Fruit fly (Drosophila melanogaster): ENCODE results near the gene CG9500.
A peak's percentile ranks its signal among the peaks of the same experiment; 100 is the strongest.

Gene CG9500

DNA sequence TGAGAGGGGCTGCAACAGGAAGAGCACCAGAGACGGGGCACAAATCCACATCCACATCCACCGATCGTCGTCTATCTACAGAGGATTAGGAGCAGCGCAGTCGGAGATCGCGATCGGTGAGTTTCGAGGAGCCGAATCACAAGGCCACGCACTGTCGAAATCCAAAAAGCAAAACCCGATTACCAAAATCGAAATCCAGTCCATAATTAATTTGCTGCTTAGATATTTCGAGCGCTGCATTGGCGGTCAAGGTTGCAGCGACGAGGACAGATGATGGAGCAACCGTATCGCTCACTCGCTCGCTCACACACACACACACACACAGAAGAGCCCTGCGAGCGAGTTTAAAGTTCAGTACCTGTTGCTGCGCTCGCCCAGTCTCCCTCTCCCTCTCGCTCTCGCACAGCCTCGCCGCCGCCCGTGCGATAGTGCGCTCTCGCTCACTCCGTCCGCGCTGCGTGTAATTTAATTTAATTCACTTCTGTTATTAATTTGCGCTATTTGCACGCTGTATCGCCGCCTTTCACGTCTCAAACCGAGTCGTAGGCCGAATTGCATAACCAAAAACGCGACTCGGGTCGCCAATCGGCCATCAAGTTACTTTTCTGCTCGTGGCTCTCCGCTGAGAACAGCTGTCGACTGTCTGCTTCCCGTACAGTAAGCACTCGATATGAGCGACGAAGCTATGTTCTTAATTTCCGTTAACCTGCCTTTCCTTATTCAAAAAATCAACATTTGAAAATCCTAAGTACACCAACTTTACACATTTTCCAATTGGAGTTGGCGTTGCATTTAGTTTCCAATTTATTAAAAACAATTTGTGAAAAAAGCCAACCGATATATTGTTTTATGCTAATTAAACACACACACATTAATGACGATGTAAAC, 18.9 kb downstream of the CG9500 start (continued):
- TF ChIP-seq dmrt11E (tag; optimal IDR thresholded peaks at IDR 0.05): peak; percentile 42
- TF ChIP-seq CG6765 (GFP tag; optimal IDR thresholded peaks at IDR 0.05): no peak
- no peak for TF ChIP-seq CG16779 (GFP tag; IDR thresholded peaks at IDR 0.05)
- TF ChIP-seq vnd (GFP tag; IDR thresholded peaks at IDR 0.05; ENCODE audit: partially characterized antibody): no peak
- TF ChIP-seq CG31388 (GFP tag; optimal IDR thresholded peaks at IDR 0.05): no peak
- TF ChIP-seq Dad (GFP tag; optimal IDR thresholded peaks at IDR 0.05): peak; percentile 41
- TF ChIP-seq sens (GFP tag): peak; percentile 90
- TF ChIP-seq hbn (GFP tag; IDR thresholded peaks at IDR 0.05; ENCODE audit: partially characterized antibody): peak; percentile 19; the same call in 1 of the 2 replicates
- TF ChIP-seq chinmo (GFP tag; IDR thresholded peaks at IDR 0.05; ENCODE audit: partially characterized antibody): peak; percentile 93
- TF ChIP-seq CG15269 (tag; optimal IDR thresholded peaks at IDR 0.05): peak; percentile 49
- TF ChIP-seq Pdp1 (GFP tag; optimal IDR thresholded peaks at IDR 0.05): peak; percentile 54 to 86
- TF ChIP-seq CG11247 (GFP tag; IDR thresholded peaks at IDR 0.05): 0 out of 2 replicates have a peak, but pooled peaks have one; percentile 23
- no peak for TF ChIP-seq Abd-B (GFP tag; optimal IDR thresholded peaks at IDR 0.05)
- peak; percentile 39; the same call in 1 of the 3 replicates for TF ChIP-seq CG7357 (GFP tag; IDR thresholded peaks at IDR 0.05)
- no peak for TF ChIP-seq exex (tag; optimal IDR thresholded peaks at IDR 0.05)
- no peak for TF ChIP-seq ham (GFP tag; IDR thresholded peaks at IDR 0.05)
- peak; percentile 12 for TF ChIP-seq CG4820 (GFP tag; optimal IDR thresholded peaks at IDR 0.05)
- 0 out of 4 replicates have a peak, but pooled peaks have one; percentile 29 for TF ChIP-seq Dll (GFP tag; IDR thresholded peaks at IDR 0.05; ENCODE audit: partially characterized antibody)
- peak; percentile 35 for TF ChIP-seq CHES-1-like (GFP tag; optimal IDR thresholded peaks at IDR 0.05)
- peak; percentile 63 for TF ChIP-seq CG13424 (tag; optimal IDR thresholded peaks at IDR 0.05)
- no peak for TF ChIP-seq sc (optimal IDR thresholded peaks at IDR 0.05)
- TF ChIP-seq sc (GFP tag; optimal IDR thresholded peaks at IDR 0.05): peak; percentile 33
- TF ChIP-seq Ets65A (GFP tag): peak; percentile 91
- no peak for TF ChIP-seq CG8944 (GFP tag; optimal IDR thresholded peaks at IDR 0.05)
- TF ChIP-seq E2f2 (GFP tag; IDR thresholded peaks at IDR 0.05): no peak
- no peak for TF ChIP-seq wek (GFP tag; optimal IDR thresholded peaks at IDR 0.05)
- no peak for TF ChIP-seq CG3407 (GFP tag; optimal IDR thresholded peaks at IDR 0.05)
- TF ChIP-seq Sry-β (GFP tag; optimal IDR thresholded peaks at IDR 0.05): no peak
- TF ChIP-seq HHEX (GFP tag; optimal IDR thresholded peaks at IDR 0.05): peak; percentile 37
- TF ChIP-seq pzg (GFP tag; optimal IDR thresholded peaks at IDR 0.05): no peak
- no peak for TF ChIP-seq stwl (tag; optimal IDR thresholded peaks at IDR 0.05)
- TF ChIP-seq CG11398 (GFP tag; optimal IDR thresholded peaks at IDR 0.05): no peak
- TF ChIP-seq da (GFP tag; optimal IDR thresholded peaks at IDR 0.05): no peak
- no peak for TF ChIP-seq CG12659 (GFP tag; optimal IDR thresholded peaks at IDR 0.05)
- peak; percentile 7 for TF ChIP-seq CG17829 (tag; optimal IDR thresholded peaks at IDR 0.05)
- no peak for TF ChIP-seq Neu2 (GFP tag; optimal IDR thresholded peaks at IDR 0.05; ENCODE audit: borderline replicate concordance)
- TF ChIP-seq pb (GFP tag; optimal IDR thresholded peaks at IDR 0.05): no peak
- TF ChIP-seq CG3847 (GFP tag; IDR thresholded peaks at IDR 0.05): peak; percentile 33; the same call in 1 of the 2 replicates
- peak; percentile 3 to 44 for TF ChIP-seq Hr51 (GFP tag; optimal IDR thresholded peaks at IDR 0.05)
- TF ChIP-seq CG10565 (GFP tag; optimal IDR thresholded peaks at IDR 0.05): no peak
- peak; percentile 47 for TF ChIP-seq CG14014 (GFP tag; IDR thresholded peaks at IDR 0.05)
- TF ChIP-seq CG6683 (GFP tag; optimal IDR thresholded peaks at IDR 0.05): no peak
- TF ChIP-seq CG12155 (GFP tag; optimal IDR thresholded peaks at IDR 0.05): peak; percentile 63
- TF ChIP-seq CG9876 (GFP tag; optimal IDR thresholded peaks at IDR 0.05): no peak
- peak; percentile 17 for TF ChIP-seq CG8924 (tag; optimal IDR thresholded peaks at IDR 0.05)
- peak; percentile 30; the same call in 1 of the 2 replicates for TF ChIP-seq Atf6 (GFP tag; IDR thresholded peaks at IDR 0.05)
- TF ChIP-seq Tbp (GFP tag; optimal IDR thresholded peaks at IDR 0.05): no peak
- TF ChIP-seq dimm (GFP tag; IDR thresholded peaks at IDR 0.05): no peak

All from whole organism, embryonic.